Worm (Caenorhabditis elegans) whole organism, L3 larva: ENCODE measurements around the gene C44B11.1.

Experiments
- aly-2 ChIP-seq: fragments of 150-350 bp; optimal IDR thresholded peaks from 2 replicates; lab custom pipeline; 2014; ENCODE audit warnings: missing biosample characterization, missing genetic modification characterization
- ceh-9 ChIP-seq: sonication (generic microtip); optimal IDR thresholded peaks from 2 replicates; lab custom pipeline; 2018; ENCODE audit warnings: missing biosample characterization, missing genetic modification characterization
- lin-39 ChIP-seq: fragments of 150-350 bp; optimal IDR thresholded peaks from 2 replicates; lab custom pipeline; 2018; ENCODE audit warnings: missing biosample characterization, missing genetic modification reagents, missing genetic modification characterization
- lsy-12 ChIP-seq: sonication (generic microtip); optimal IDR thresholded peaks from 2 replicates; lab custom pipeline; 2016; ENCODE audit warnings: mild to moderate bottlenecking, missing genetic modification characterization, missing compliant biosample characterization
- mdl-1 ChIP-seq: fragments of 150-350 bp; optimal IDR thresholded peaks from 2 replicates; lab custom pipeline; 2014; ENCODE audit warnings: missing biosample characterization, missing genetic modification characterization
- mml-1 ChIP-seq: fragments of 150-350 bp; sonication (generic microtip); optimal IDR thresholded peaks from 3 replicates; lab custom pipeline; 2014; ENCODE audit warnings: missing biosample characterization, missing genetic modification characterization
- nhr-12 ChIP-seq: fragments of 150-350 bp; optimal IDR thresholded peaks from 2 replicates; lab custom pipeline; 2014; ENCODE audit warnings: missing biosample characterization, missing genetic modification characterization
- nhr-237 ChIP-seq: fragments of 150-350 bp; optimal IDR thresholded peaks from 2 replicates; lab custom pipeline; 2014; ENCODE audit warnings: missing biosample characterization, missing genetic modification characterization
- skn-1 ChIP-seq: fragments of 150-350 bp; optimal IDR thresholded peaks from 2 replicates; lab custom pipeline; 2014; ENCODE audit warnings: missing biosample characterization, missing genetic modification characterization
- snpc-4 ChIP-seq: fragments of 150-350 bp; optimal IDR thresholded peaks from 2 replicates; lab custom pipeline; 2014; ENCODE audit warnings: missing biosample characterization, missing genetic modification characterization
- unc-62 ChIP-seq: fragments of 150-350 bp; sonication (generic microtip); optimal IDR thresholded peaks from 4 replicates; lab custom pipeline; 2014; ENCODE audit warnings: missing biosample characterization, missing genetic modification reagents, missing genetic modification characterization

- TF ChIP-seq unc-62 (no peak), mml-1 (tag; lab: Kevin White, UChicago) (no peak), snpc-4 (tag; lab: Kevin White, UChicago) (no peak), nhr-12 (tag; lab: Kevin White, UChicago) (no peak), ceh-9 (tag; lab: Kevin White, UChicago) (no peak), aly-2 (tag; lab: Kevin White, UChicago) (no peak), mdl-1 (no peak), skn-1 (no peak), nhr-237 (tag; lab: Kevin White, UChicago) (no peak), lsy-12 (tag; lab: Kevin White, UChicago) (no peak), lin-39 (no peak)
Observed at ce11 chrIII:3124209-3124786, 30.8 kb upstream of the C44B11.1 start.
